Fruit fly (Drosophila melanogaster) whole organism, embryonic: ENCODE measurements around the gene CG10467.

ENCODE experiments used
- ATbp ChIP-seq: fragments of 200-800 bp; sonication (Bioruptor generic); optimal IDR thresholded peaks from 2 replicates; lab custom pipeline; 2017; ENCODE audit warnings: missing biosample characterization, mild to moderate bottlenecking, missing genetic modification characterization, missing genetic modification reagents
- B-H2 ChIP-seq: fragments of 200-800 bp; sonication (Bioruptor generic); optimal IDR thresholded peaks from 2 replicates; lab custom pipeline; 2018; ENCODE audit warnings: missing biosample characterization, mild to moderate bottlenecking, missing genetic modification characterization
- Bgb ChIP-seq: fragments of 200-800 bp; sonication (Bioruptor generic); IDR thresholded peaks from 2 replicates; pipeline ENCODE4 v1.3.6; 2022; ENCODE audit warnings: missing biosample characterization, missing genetic modification characterization; ENCODE audit not compliant: partially characterized antibody
- BtbVII ChIP-seq: fragments of 200-800 bp; sonication (Bioruptor generic); optimal IDR thresholded peaks from 3 replicates; lab custom pipeline; 2017; ENCODE audit warnings: missing biosample characterization, mild to moderate bottlenecking, missing genetic modification characterization
- CG14014 ChIP-seq: fragments of 200-800 bp; sonication (Bioruptor generic); IDR thresholded peaks from 2 replicates; pipeline ENCODE4 v1.3.6; 2022; ENCODE audit warnings: missing biosample characterization, missing genetic modification characterization
- CG14050 ChIP-seq: fragments of 200-800 bp; sonication (Bioruptor generic); IDR thresholded peaks from 3 replicates; pipeline ENCODE4 v1.3.6; 2022; ENCODE audit warnings: missing biosample characterization, missing genetic modification characterization
- CG1602 ChIP-seq: fragments of 200-800 bp; sonication (Bioruptor generic); optimal IDR thresholded peaks from 3 replicates; lab custom pipeline; 2016; ENCODE audit warnings: missing biosample characterization, missing genetic modification characterization
- CG1792 ChIP-seq: fragments of 200-800 bp; sonication (Bioruptor generic); optimal IDR thresholded peaks from 2 replicates; lab custom pipeline; 2016; ENCODE audit warnings: missing biosample characterization, missing genetic modification characterization
- CG3726 ChIP-seq: fragments of 200-800 bp; sonication (Bioruptor generic); IDR thresholded peaks from 3 replicates; pipeline ENCODE4, ENCODE4 v1.3.6; 2022; ENCODE audit warnings: missing biosample characterization, missing genetic modification characterization
- CG3838 ChIP-seq: fragments of 200-800 bp; sonication (Bioruptor generic); optimal IDR thresholded peaks from 3 replicates; lab custom pipeline; 2016; ENCODE audit warnings: missing biosample characterization, missing genetic modification characterization
- CG4282 ChIP-seq: fragments of 200-800 bp; sonication (Bioruptor generic); optimal IDR thresholded peaks from 2 replicates; lab custom pipeline; 2016; ENCODE audit warnings: missing biosample characterization, missing genetic modification characterization
- CG9437 ChIP-seq: fragments of 200-800 bp; sonication (Bioruptor generic); optimal IDR thresholded peaks from 2 replicates; lab custom pipeline; 2018; ENCODE audit warnings: missing biosample characterization, mild to moderate bottlenecking, missing genetic modification characterization
- CHES-1-like ChIP-seq: fragments of 200-800 bp; sonication (Bioruptor generic); optimal IDR thresholded peaks from 2 replicates; lab custom pipeline; 2016; ENCODE audit warnings: missing biosample characterization, missing genetic modification characterization
- Dbx ChIP-seq: fragments of 200-800 bp; sonication (Bioruptor generic); IDR thresholded peaks from 3 replicates; pipeline ENCODE4 v1.3.6; 2022; ENCODE audit warnings: missing biosample characterization, missing genetic modification characterization
- Eip74EF ChIP-seq, 2 experiments: fragments of 200-800 bp in 1 of 2; fragments of >200 bp in 1 of 2; sonication (Bioruptor generic) in 1 of 2; optimal IDR thresholded peaks; 2 replicates each; lab custom pipeline; 2017 to 2019; ENCODE audit warnings: missing biosample characterization in 2 of 2, missing genetic modification characterization in 2 of 2, mild to moderate bottlenecking in 1 of 2, moderate library complexity in 1 of 2
- Fer1 ChIP-seq: fragments of 200-800 bp; sonication (Bioruptor generic); optimal IDR thresholded peaks from 2 replicates; lab custom pipeline; 2017; ENCODE audit warnings: missing biosample characterization, mild to moderate bottlenecking, missing genetic modification characterization
- Jarid2 ChIP-seq: fragments of 200-800 bp; sonication (Bioruptor generic); optimal IDR thresholded peaks from 3 replicates; lab custom pipeline; 2017; ENCODE audit warnings: mild to moderate bottlenecking, missing biosample characterization, missing genetic modification reagents, missing genetic modification characterization
- Lim3 ChIP-seq: fragments of 200-800 bp; sonication (Bioruptor generic); IDR thresholded peaks from 2 replicates; pipeline ENCODE4 v1.3.6; 2022; ENCODE audit warnings: missing biosample characterization, missing genetic modification characterization
- Mad ChIP-seq: fragments of 200-800 bp; sonication (Bioruptor generic); optimal IDR thresholded peaks from 2 replicates; lab custom pipeline; 2016; ENCODE audit warnings: missing biosample characterization, missing genetic modification characterization
- Neu2 ChIP-seq: fragments of 200-800 bp; sonication (Bioruptor generic); optimal IDR thresholded peaks from 3 replicates; lab custom pipeline; 2016; ENCODE audit warnings: missing biosample characterization, missing genetic modification characterization, borderline replicate concordance
- Nf-YC ChIP-seq: fragments of 200-800 bp; optimal IDR thresholded peaks from 3 replicates; lab custom pipeline; 2019; ENCODE audit warnings: missing biosample characterization, mild to moderate bottlenecking, missing genetic modification characterization, moderate library complexity
- NfI ChIP-seq: fragments of 200-800 bp; sonication (Bioruptor generic); optimal IDR thresholded peaks from 3 replicates; lab custom pipeline; 2018; ENCODE audit warnings: missing biosample characterization, mild to moderate bottlenecking, missing genetic modification characterization, moderate library complexity
- Pdp1 ChIP-seq, 2 experiments: fragments of 200-800 bp; sonication (Bioruptor generic); optimal IDR thresholded peaks; 3 replicates each; lab custom pipeline; 2016; ENCODE audit warnings: missing biosample characterization in 2 of 2, missing genetic modification characterization in 2 of 2, mild to moderate bottlenecking in 1 of 2, moderate library complexity in 1 of 2
- Rfx ChIP-seq: fragments of 200-800 bp; sonication (Bioruptor generic); IDR thresholded peaks from 2 replicates; pipeline ENCODE4 v1.3.6; 2022; ENCODE audit warnings: missing biosample characterization, missing genetic modification characterization
- Six4 ChIP-seq: fragments of 200-800 bp; sonication (Bioruptor generic); optimal IDR thresholded peaks from 2 replicates; lab custom pipeline; 2016; ENCODE audit warnings: missing biosample characterization, missing genetic modification characterization
- Sox100B ChIP-seq: fragments of 200-800 bp; sonication (Bioruptor generic); optimal IDR thresholded peaks from 3 replicates; lab custom pipeline; 2018; ENCODE audit warnings: missing biosample characterization, mild to moderate bottlenecking, missing genetic modification characterization
- ara ChIP-seq: fragments of 200-800 bp; sonication (Bioruptor generic); IDR thresholded peaks from 2 replicates; pipeline ENCODE4 v1.3.6; 2022; ENCODE audit warnings: missing biosample characterization, missing genetic modification characterization
- br ChIP-seq: fragments of >200 bp; optimal IDR thresholded peaks from 2 replicates; lab custom pipeline; 2017
- bsh ChIP-seq, 2 experiments: fragments of 200-800 bp; sonication (Bioruptor generic); optimal IDR thresholded peaks; 2 replicates each; lab custom pipeline; 2017 to 2018; ENCODE audit warnings: mild to moderate bottlenecking in 2 of 2, missing biosample characterization in 2 of 2, missing genetic modification characterization in 2 of 2, moderate library complexity in 1 of 2
- chinmo ChIP-seq: fragments of 200-800 bp; sonication (Bioruptor generic); IDR thresholded peaks from 4 replicates; pipeline ENCODE4 v1.3.6; 2022; ENCODE audit warnings: missing biosample characterization, missing genetic modification characterization; ENCODE audit not compliant: partially characterized antibody
- chm ChIP-seq: fragments of 200-800 bp; sonication (Bioruptor generic); IDR thresholded peaks from 2 replicates; pipeline ENCODE4 v1.3.6; 2022; ENCODE audit warnings: missing biosample characterization, missing genetic modification characterization
- dimm ChIP-seq: fragments of 200-800 bp; sonication (Bioruptor generic); IDR thresholded peaks from 2 replicates; pipeline ENCODE4 v1.3.6; 2022; ENCODE audit warnings: missing biosample characterization, missing genetic modification characterization
- dysf ChIP-seq: fragments of 200-800 bp; sonication (Bioruptor generic); IDR thresholded peaks from 3 replicates; pipeline ENCODE4 v1.3.6; 2022; ENCODE audit warnings: missing biosample characterization, missing genetic modification characterization
- ind ChIP-seq: fragments of 200-800 bp; sonication (Bioruptor generic); optimal IDR thresholded peaks from 3 replicates; lab custom pipeline; 2016; ENCODE audit warnings: missing biosample characterization, missing genetic modification characterization
- ken ChIP-seq: fragments of 200-800 bp; sonication (Bioruptor generic); IDR thresholded peaks from 3 replicates; pipeline ENCODE4 v1.3.6; 2022; ENCODE audit warnings: missing biosample characterization, missing genetic modification characterization
- lilli ChIP-seq: fragments of 200-800 bp; sonication (Bioruptor generic); optimal IDR thresholded peaks from 3 replicates; lab custom pipeline; 2016; ENCODE audit warnings: missing biosample characterization, missing genetic modification characterization
- mld ChIP-seq: fragments of 200-800 bp; sonication (Bioruptor generic); IDR thresholded peaks from 3 replicates; pipeline ENCODE4 v1.3.6; 2022; ENCODE audit warnings: missing biosample characterization, missing genetic modification characterization; ENCODE audit not compliant: partially characterized antibody
- pita ChIP-seq: fragments of 200-800 bp; sonication (Bioruptor generic); optimal IDR thresholded peaks from 2 replicates; lab custom pipeline; 2017; ENCODE audit warnings: missing biosample characterization, mild to moderate bottlenecking, missing genetic modification characterization
- row ChIP-seq: fragments of 200-800 bp; sonication (Bioruptor generic); IDR thresholded peaks from 3 replicates; pipeline ENCODE4 v1.3.6; 2022; ENCODE audit warnings: missing biosample characterization, missing genetic modification characterization
- slbo ChIP-seq: fragments of 200-800 bp; sonication (Bioruptor generic); IDR thresholded peaks from 2 replicates; pipeline ENCODE4 v1.3.6; 2022; ENCODE audit warnings: missing biosample characterization, missing genetic modification characterization
- slp2 ChIP-seq: fragments of 200-800 bp; sonication (Bioruptor generic); optimal IDR thresholded peaks from 2 replicates; lab custom pipeline; 2016; ENCODE audit warnings: missing biosample characterization, missing genetic modification characterization
- sqz ChIP-seq: fragments of 200-800 bp; sonication (Bioruptor generic); optimal IDR thresholded peaks from 3 replicates; lab custom pipeline; 2018; ENCODE audit warnings: missing biosample characterization, mild to moderate bottlenecking, missing genetic modification characterization
- ssp ChIP-seq: fragments of 200-800 bp; sonication (Bioruptor generic); IDR thresholded peaks from 2 replicates; pipeline ENCODE4 v1.3.6; 2022; ENCODE audit warnings: missing biosample characterization, missing genetic modification characterization
- tna ChIP-seq: fragments of 200-800 bp; sonication (Bioruptor generic); IDR thresholded peaks from 2 replicates; pipeline ENCODE4 v1.3.6; 2022; ENCODE audit warnings: missing biosample characterization, missing genetic modification characterization; ENCODE audit not compliant: partially characterized antibody
- trh ChIP-seq: fragments of 200-800 bp; sonication (Bioruptor generic); optimal IDR thresholded peaks from 2 replicates; lab custom pipeline; 2016; ENCODE audit warnings: missing biosample characterization, missing genetic modification characterization
- ttk ChIP-seq: fragments of 200-800 bp; sonication (Bioruptor generic); IDR thresholded peaks from 2 replicates; pipeline ENCODE4 v2.1.2; 2022; ENCODE audit warnings: missing biosample characterization, missing genetic modification characterization
- tx ChIP-seq: fragments of 200-800 bp; sonication (Bioruptor generic); optimal IDR thresholded peaks from 2 replicates; lab custom pipeline; 2016; ENCODE audit warnings: missing biosample characterization, missing genetic modification characterization
- vfl ChIP-seq: fragments of 200-800 bp; sonication (Bioruptor generic); optimal IDR thresholded peaks from 2 replicates; lab custom pipeline; 2016; ENCODE audit warnings: missing biosample characterization, missing genetic modification characterization
- wor ChIP-seq: fragments of 200-800 bp; sonication (Bioruptor generic); IDR thresholded peaks from 2 replicates; pipeline ENCODE4 v1.3.6; 2022; ENCODE audit warnings: missing biosample characterization, missing genetic modification characterization

Gene CG10467

dm6 chr3L:6071454-6072189, 22.9 kb downstream of the CG10467 start, which contains the start of gene CG6602 (continued):
- TF ChIP-seq CG14014 (GFP tag; lab: Robert Waterston, UW) (peak; percentile 67), ken (GFP tag; lab: Robert Waterston, UW) (peak; percentile 84), NfI (GFP tag; lab: Kevin White, UChicago) (peak; percentile 90), tx (GFP tag; lab: Kevin White, UChicago) (no peak), ssp (GFP tag; lab: Robert Waterston, UW) (peak; percentile 66), ara (GFP tag; lab: Robert Waterston, UW) (no peak), dimm (GFP tag; lab: Robert Waterston, UW) (no peak), CHES-1-like (GFP tag; lab: Kevin White, UChicago) (peak; percentile 47), CG3838 (GFP tag; lab: Kevin White, UChicago) (no peak), CG1792 (GFP tag; lab: Kevin White, UChicago) (peak; percentile 39), br (lab: Kevin White, UChicago) (no peak), slp2 (GFP tag; lab: Kevin White, UChicago) (peak; percentile 53), Lim3 (GFP tag; lab: Robert Waterston, UW) (no peak), CG14050 (GFP tag; lab: Robert Waterston, UW) (peak; percentile 66), BtbVII (peak; percentile 65), wor (GFP tag; lab: Robert Waterston, UW) (no peak), dysf (GFP tag; lab: Robert Waterston, UW) (peak; percentile 76; the same call in 2 of the 3 replicates), Bgb (no peak), ind (GFP tag; lab: Kevin White, UChicago) (peak; percentile 63), chm (GFP tag; lab: Robert Waterston, UW) (peak; percentile 76), Fer1 (GFP tag; lab: Kevin White, UChicago) (peak; percentile 84), CG9437 (GFP tag; lab: Kevin White, UChicago) (peak; percentile 29), Dbx (GFP tag; lab: Robert Waterston, UW) (peak; percentile 78), CG3726 (GFP tag; lab: Robert Waterston, UW) (peak; percentile 25; the same call in 1 of the 3 replicates), mld (GFP tag; lab: Robert Waterston, UW) (no peak), Sox100B (GFP tag; lab: Kevin White, UChicago) (peak; percentile 75), Rfx (GFP tag; lab: Robert Waterston, UW) (peak; percentile 89), ttk (peak; percentile 76), bsh (GFP tag; optimal IDR thresholded peaks at IDR 0.05; lab: Kevin White, UChicago) (peak in 1 of 2 experiments; percentile 49), pita (GFP tag; lab: Kevin White, UChicago) (peak; percentile 37), CG1602 (peak; percentile 38), Mad (GFP tag; lab: Kevin White, UChicago) (peak; percentile 53), slbo (GFP tag; lab: Robert Waterston, UW) (peak; percentile 83), CG4282 (GFP tag; lab: Kevin White, UChicago) (no peak), Jarid2 (GFP tag; lab: Kevin White, UChicago) (peak; percentile 32), Nf-YC (tag; lab: Kevin White, UChicago) (no peak), chinmo (GFP tag; lab: Robert Waterston, UW) (no peak), ATbp (GFP tag; lab: Kevin White, UChicago) (peak; percentile 69), row (GFP tag; lab: Robert Waterston, UW) (0 out of 3 replicates have a peak, but pooled peaks have one; percentile 18), Eip74EF (GFP tag; optimal IDR thresholded peaks at IDR 0.05; lab: Kevin White, UChicago) (no peak), tna (no peak), trh (GFP tag; lab: Kevin White, UChicago) (peak; percentile 30), sqz (no peak), Six4 (GFP tag; lab: Kevin White, UChicago) (peak; percentile 26), vfl (no peak), lilli (peak; percentile 18), Pdp1 (GFP tag; optimal IDR thresholded peaks at IDR 0.05; lab: Kevin White, UChicago) (peak; percentile 33 to 41), Neu2 (GFP tag; lab: Kevin White, UChicago) (no peak), B-H2 (peak; percentile 68)
